Worm (Caenorhabditis elegans): ENCODE results near the gene Y49F6C.8.

- no peak for TF ChIP-seq lin-39 (tag; optimal IDR thresholded peaks at IDR 0.05)
- no peak for TF ChIP-seq ceh-82 (tag; optimal IDR thresholded peaks at IDR 0.05)
- no peak for TF ChIP-seq nhr-77 (tag; optimal IDR thresholded peaks at IDR 0.05)
- TF ChIP-seq fkh-2 (tag; optimal IDR thresholded peaks at IDR 0.05): no peak
- TF ChIP-seq unc-39 (tag; optimal IDR thresholded peaks at IDR 0.05): no peak
- no peak for TF ChIP-seq mdl-1 (tag; optimal IDR thresholded peaks at IDR 0.05)
Measured at ce11 chrII:3371010-3371409, 1.1 kb upstream of the Y49F6C.8 start, which contains the start of gene bath-23.
